Worm (Caenorhabditis elegans): ENCODE data around the gene K07H8.7.

DNA sequence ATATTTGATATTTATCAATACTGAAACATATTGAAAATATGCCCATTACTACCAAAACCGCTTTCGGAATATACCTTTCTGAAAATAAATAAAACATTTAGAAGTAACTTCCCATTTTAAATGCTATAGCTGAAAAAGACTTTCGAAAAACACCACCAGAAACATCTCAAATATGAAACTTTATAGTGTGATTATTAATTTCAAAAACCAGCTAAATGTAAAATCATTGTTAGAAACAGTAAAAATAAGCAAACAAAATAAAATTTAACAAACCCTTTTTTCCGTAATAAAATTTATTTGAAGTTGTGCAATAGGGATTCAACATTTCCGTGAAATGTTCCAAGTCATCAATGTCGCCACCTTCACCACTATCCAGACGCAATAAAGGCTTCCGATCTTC, 8.2 kb upstream of the K07H8.7 start, which contains the start of the genes K07H8.5 and K07H8.8:
- TF ChIP-seq nhr-11 (tag; optimal IDR thresholded peaks at IDR 0.05) = no peak
- TF ChIP-seq mep-1 (tag; optimal IDR thresholded peaks at IDR 0.05) = no peak
- TF ChIP-seq nhr-85 (tag) = no peak
- TF ChIP-seq nhr-28 (tag; optimal IDR thresholded peaks at IDR 0.05) = no peak
- TF ChIP-seq ceh-82 (tag; optimal IDR thresholded peaks at IDR 0.05) = no peak
- no peak for TF ChIP-seq unc-98 (GFP tag; IDR thresholded peaks at IDR 0.05)
